Worm (Caenorhabditis elegans): ENCODE measurements around the gene C52E2.2.
"Not testable (repeated sequence)": the region's sequence is repeated elsewhere in the genome, so short reads cannot be mapped to it uniquely, and the experiment has no call there.

- not testable (repeated sequence) for TF ChIP-seq unc-62, ceh-43 (GFP tag; optimal IDR thresholded peaks at IDR 0.05)
Measured at ce11 chrII:1862334-1862733, 9.7 kb downstream of the C52E2.2 start, which contains the start of gene fbxb-98.

All from whole organism, mixed stage, embryonic.